Worm (Caenorhabditis elegans): ENCODE results near the gene fbxc-32.
"Not testable (repeated sequence)": the region's sequence is repeated elsewhere in the genome, so short reads cannot be mapped to it uniquely, and the experiment has no call there.

fbxc-32 gene

ce11 chrII:948091-948490 lies at the start of gene fbxc-32:
TSS of gene fbxc-32 (minus strand) at chrII:948191.
- TF ChIP-seq unc-62 (GFP tag; optimal IDR thresholded peaks at IDR 0.05 in 1 of 2) (no peak), unc-62 (tag; optimal IDR thresholded peaks at IDR 0.05) (no peak), lin-13 (GFP tag; optimal IDR thresholded peaks at IDR 0.05) (no peak), mdl-1 (tag; optimal IDR thresholded peaks at IDR 0.05) (no peak), sdz-12 (GFP tag; optimal IDR thresholded peaks at IDR 0.05) (no peak), ztf-11 (tag; optimal IDR thresholded peaks at IDR 0.05) (no peak), nhr-111 (GFP tag; optimal IDR thresholded peaks at IDR 0.05) (no peak), mdt-29 (GFP tag; IDR thresholded peaks at IDR 0.05) (no peak), dpl-1 (GFP tag; optimal IDR thresholded peaks at IDR 0.05) (no peak), pha-4 (GFP tag; IDR thresholded peaks at IDR 0.05) (no peak), pha-4 (tag; optimal IDR thresholded peaks at IDR 0.05) (no peak), nhr-10 (tag; optimal IDR thresholded peaks at IDR 0.05) (no peak), attf-4 (tag; optimal IDR thresholded peaks at IDR 0.05) (no peak), egl-43 (GFP tag; IDR thresholded peaks at IDR 0.05) (no peak), lin-39 (tag; optimal IDR thresholded peaks at IDR 0.05) (no peak), tag-97 (GFP tag; IDR thresholded peaks at IDR 0.05) (no peak), unc-130 (GFP tag; optimal IDR thresholded peaks at IDR 0.05) (no peak), arid-1 (GFP tag; conservative IDR thresholded peaks at IDR 0.05) (no peak), aly-2 (tag; optimal IDR thresholded peaks at IDR 0.05) (no peak), dmd-8 (GFP tag; IDR thresholded peaks at IDR 0.05) (no peak)

- not testable (repeated sequence) for TF ChIP-seq nhr-6 (tag; optimal IDR thresholded peaks at IDR 0.05); T26A8.4 (GFP tag; IDR thresholded peaks at IDR 0.05); set-16 (GFP tag; IDR thresholded peaks at IDR 0.05)
These were observed 48.1 kb upstream of the fbxc-32 start, which contains the start of gene F45D11.11 for ce11 chrII:996112-996511. TSS of gene F45D11.11 (minus strand) at chrII:996212.

ce11 chrII:994231-994630 lies 46.2 kb upstream of the fbxc-32 start, which contains the start of gene F45D11.7:
TSS of gene F45D11.7 (plus strand) at chrII:994531.
- not testable (repeated sequence) for TF ChIP-seq unc-130 (GFP tag; optimal IDR thresholded peaks at IDR 0.05); daf-12 (tag; optimal IDR thresholded peaks at IDR 0.05); madf-9 (GFP tag; conservative IDR thresholded peaks at IDR 0.05)

ce11 chrII:991300-991699 lies 43.3 kb upstream of the fbxc-32 start, which contains the start of gene fbxc-42:
TSS of gene fbxc-42 (plus strand) at chrII:991600.
- TF ChIP-seq Y48G9A.11 (GFP tag; IDR thresholded peaks at IDR 0.05) (no peak), dmd-9 (GFP tag; IDR thresholded peaks at IDR 0.05) (no peak), ceh-20 (GFP tag; IDR thresholded peaks at IDR 0.05) (no peak), nhr-111 (GFP tag; optimal IDR thresholded peaks at IDR 0.05) (no peak), unc-62 (GFP tag; optimal IDR thresholded peaks at IDR 0.05 in 1 of 2) (no peak), unc-62 (tag; optimal IDR thresholded peaks at IDR 0.05) (no peak), unc-39 (tag; optimal IDR thresholded peaks at IDR 0.05) (no peak), nhr-76 (tag; optimal IDR thresholded peaks at IDR 0.05) (no peak), ces-1 (GFP tag; optimal IDR thresholded peaks at IDR 0.05) (no peak), aly-2 (tag; optimal IDR thresholded peaks at IDR 0.05) (no peak), lin-13 (GFP tag; optimal IDR thresholded peaks at IDR 0.05) (no peak), saeg-2 (GFP tag; IDR thresholded peaks at IDR 0.05) (no peak), daf-8 (GFP tag; IDR thresholded peaks at IDR 0.05) (no peak), zfp-3 (GFP tag; conservative IDR thresholded peaks at IDR 0.05) (no peak), gei-8 (GFP tag; optimal IDR thresholded peaks at IDR 0.05) (no peak), ceh-82 (tag; optimal IDR thresholded peaks at IDR 0.05) (no peak), hlh-30 (tag; optimal IDR thresholded peaks at IDR 0.05; ENCODE audit: insufficient read depth) (no peak), lin-39 (tag; optimal IDR thresholded peaks at IDR 0.05) (no peak)

Data from whole organism, L4 larva.